Fruit fly (Drosophila melanogaster) whole organism, adult: ENCODE data around the gene AOX4.

Experiments
- CG14711 ChIP-seq: fragments of 200-800 bp; sonication (Bioruptor generic); optimal IDR thresholded peaks from 2 replicates; lab custom pipeline; 2018; ENCODE audit warnings: missing biosample characterization, mild to moderate bottlenecking, missing genetic modification characterization, moderate library complexity
- CG1620 ChIP-seq: fragments of 200-800 bp; sonication (Bioruptor generic); optimal IDR thresholded peaks from 2 replicates; lab custom pipeline; 2016; ENCODE audit warnings: missing biosample characterization, missing genetic modification characterization
- CG5204 ChIP-seq: fragments of 200-800 bp; sonication (Bioruptor generic); optimal IDR thresholded peaks from 2 replicates; lab custom pipeline; 2016; ENCODE audit warnings: missing biosample characterization, missing genetic modification characterization
- CG7101 ChIP-seq: fragments of 200-800 bp; sonication (Bioruptor generic); optimal IDR thresholded peaks from 2 replicates; lab custom pipeline; 2018; ENCODE audit warnings: missing biosample characterization, mild to moderate bottlenecking, missing genetic modification characterization, moderate library complexity
- Crg-1 ChIP-seq: fragments of 200-800 bp; sonication (Bioruptor generic); optimal IDR thresholded peaks from 2 replicates; lab custom pipeline; 2016; ENCODE audit warnings: missing biosample characterization, missing genetic modification characterization
- Hr96 ChIP-seq: fragments of 200-800 bp; sonication (Bioruptor generic); optimal IDR thresholded peaks from 2 replicates; lab custom pipeline; 2016; ENCODE audit warnings: missing biosample characterization, missing genetic modification characterization
- Mnt ChIP-seq: fragments of 200-800 bp; sonication (Bioruptor generic); optimal IDR thresholded peaks from 2 replicates; lab custom pipeline; 2016; ENCODE audit warnings: missing biosample characterization, mild to moderate bottlenecking, missing genetic modification characterization
- bab1 ChIP-seq: fragments of 200-800 bp; sonication (Bioruptor generic); optimal IDR thresholded peaks from 3 replicates; lab custom pipeline; 2019; ENCODE audit warnings: missing biosample characterization, mild to moderate bottlenecking, missing genetic modification characterization, moderate library complexity
- cic ChIP-seq: fragments of 200-800 bp; sonication (Bioruptor generic); optimal IDR thresholded peaks from 2 replicates; lab custom pipeline; 2017; ENCODE audit warnings: missing biosample characterization, mild to moderate bottlenecking, missing genetic modification characterization, moderate library complexity
- cnc ChIP-seq, 2 experiments: fragments of >200 bp; optimal IDR thresholded peaks; 2 replicates each; lab custom pipeline; 2017
- kay ChIP-seq: fragments of 200-800 bp; sonication (Bioruptor generic); peaks from one replicate; lab custom pipeline; 2016; ENCODE audit warnings: missing biosample characterization, missing genetic modification characterization, borderline replicate concordance
- pad ChIP-seq: fragments of 200-800 bp; sonication (Bioruptor generic); optimal IDR thresholded peaks from 3 replicates; lab custom pipeline; 2017; ENCODE audit warnings: missing biosample characterization, missing genetic modification characterization, mild to moderate bottlenecking, moderate library complexity, missing genetic modification reagents
- tj ChIP-seq: fragments of 200-800 bp; sonication (Bioruptor generic); optimal IDR thresholded peaks from 3 replicates; lab custom pipeline; 2017; ENCODE audit warnings: missing biosample characterization, mild to moderate bottlenecking, missing genetic modification characterization, moderate library complexity
- toe ChIP-seq: fragments of 200-800 bp; sonication (Bioruptor generic); optimal IDR thresholded peaks from 2 replicates; lab custom pipeline; 2016; ENCODE audit warnings: missing biosample characterization, missing genetic modification characterization

DNA sequence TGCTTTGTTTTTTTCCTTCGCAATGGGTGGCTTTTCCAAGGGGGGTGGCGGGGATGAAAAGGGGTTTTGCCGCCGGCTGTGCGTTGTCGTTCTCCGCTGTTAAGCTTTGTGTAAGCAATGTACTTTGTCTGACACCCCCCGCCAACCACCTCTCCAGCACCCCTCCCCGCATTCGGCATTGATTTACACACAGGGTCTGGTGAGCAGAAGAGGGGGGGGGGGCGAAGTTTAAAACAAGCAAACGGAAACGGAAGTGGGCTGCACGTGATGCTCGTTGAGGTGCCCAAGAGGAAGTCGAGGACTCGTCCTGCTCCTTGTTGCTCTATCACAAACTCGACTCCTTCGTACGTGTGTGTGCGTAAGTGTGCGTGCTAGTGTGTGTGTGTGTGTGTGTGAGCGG is 35.5 kb downstream of the AOX4 start:
- TF ChIP-seq Mnt (GFP tag; lab: Kevin White, UChicago), result no peak
- no peak for TF ChIP-seq kay (GFP tag; lab: Kevin White, UChicago)
- no peak for TF ChIP-seq CG14711 (tag; lab: Kevin White, UChicago)
- no peak for TF ChIP-seq CG7101 (tag; lab: Kevin White, UChicago)
- TF ChIP-seq cic (GFP tag; lab: Kevin White, UChicago), result no peak
- TF ChIP-seq tj (GFP tag; lab: Kevin White, UChicago), result no peak
- no peak for TF ChIP-seq toe (GFP tag; lab: Kevin White, UChicago)
- no peak for TF ChIP-seq CG5204 (GFP tag; lab: Kevin White, UChicago)
- no peak for TF ChIP-seq pad (GFP tag; lab: Kevin White, UChicago)
- TF ChIP-seq Hr96 (GFP tag; lab: Kevin White, UChicago), result no peak
- TF ChIP-seq bab1 (GFP tag; lab: Kevin White, UChicago), result no peak
- TF ChIP-seq cnc (optimal IDR thresholded peaks at IDR 0.05; lab: Kevin White, UChicago), result no peak
- TF ChIP-seq CG1620, result no peak
- TF ChIP-seq Crg-1 (GFP tag; lab: Kevin White, UChicago), result no peak
